Worm (Caenorhabditis elegans) whole organism, young adult: Measurements from ENCODE around the gene K11H12.8.

Source experiments
- D2030.7 ChIP-seq: fragments of 200-800 bp; sonication (Bioruptor generic); IDR thresholded peaks from 2 replicates; pipeline ENCODE4 v1.3.6; 2022; ENCODE audit warnings: missing genetic modification reagents, missing genetic modification characterization, missing compliant biosample characterization
- F22D6.2 ChIP-seq: sonication (generic microtip); optimal IDR thresholded peaks from 2 replicates; lab custom pipeline; 2016; ENCODE audit warnings: mild to moderate bottlenecking, missing genetic modification characterization, missing compliant biosample characterization
- F39B2.1 ChIP-seq: fragments of 200-800 bp; sonication (Bioruptor generic); IDR thresholded peaks from 2 replicates; pipeline ENCODE4 v1.3.6; 2022; ENCODE audit warnings: missing genetic modification reagents, missing genetic modification characterization, missing compliant biosample characterization
- F57C9.4 ChIP-seq: sonication (generic microtip); optimal IDR thresholded peaks from 2 replicates; lab custom pipeline; 2017; ENCODE audit warnings: mild to moderate bottlenecking, missing genetic modification characterization, missing compliant biosample characterization
- K12H6.12 ChIP-seq: fragments of 200-800 bp; sonication (Bioruptor generic); optimal IDR thresholded peaks from 2 replicates; lab custom pipeline; 2018; ENCODE audit warnings: mild to moderate bottlenecking, missing genetic modification characterization, missing compliant biosample characterization
- T07F8.4 ChIP-seq: sonication (generic microtip); optimal IDR thresholded peaks from 2 replicates; lab custom pipeline; 2016; ENCODE audit warnings: mild to moderate bottlenecking, missing genetic modification characterization, moderate library complexity, missing compliant biosample characterization
- Y53F4B.3 ChIP-seq: fragments of 200-800 bp; sonication (Bioruptor generic); IDR thresholded peaks from 2 replicates; pipeline ENCODE4 v1.3.6; 2022; ENCODE audit warnings: missing genetic modification reagents, missing genetic modification characterization, missing compliant biosample characterization
- Y53G8AR.9 ChIP-seq: fragments of 200-800 bp; sonication (Bioruptor generic); conservative IDR thresholded peaks from 2 replicates; pipeline ENCODE4 v1.3.6; 2022; ENCODE audit warnings: missing genetic modification reagents, missing genetic modification characterization, missing compliant biosample characterization
- ZK185.1 ChIP-seq: sonication (generic microtip); optimal IDR thresholded peaks from 2 replicates; lab custom pipeline; 2016; ENCODE audit warnings: mild to moderate bottlenecking, missing genetic modification characterization, missing compliant biosample characterization; ENCODE audit not compliant: poor library complexity, severe bottlenecking
- athp-1 ChIP-seq: sonication (generic microtip); optimal IDR thresholded peaks from 2 replicates; lab custom pipeline; 2017; ENCODE audit warnings: mild to moderate bottlenecking, missing genetic modification characterization, missing compliant biosample characterization
- cebp-1 ChIP-seq, 2 experiments: fragments of 200-800 bp in 1 of 2; sonication (Bioruptor generic) in 1 of 2; sonication (generic microtip) in 1 of 2; IDR thresholded peaks in 1 of 2; optimal IDR thresholded peaks in 1 of 2; 2 replicates each; pipeline versions ENCODE4 v1.3.6 to Lab custom; 2017 to 2022; ENCODE audit warnings: missing compliant biosample characterization in 2 of 2, missing genetic modification characterization in 2 of 2, mild to moderate bottlenecking in 1 of 2, missing genetic modification reagents in 1 of 2, moderate library complexity in 1 of 2
- ceh-58 ChIP-seq: fragments of 200-800 bp; sonication (Bioruptor generic); IDR thresholded peaks from 2 replicates; pipeline ENCODE4 v1.3.6; 2022; ENCODE audit warnings: missing genetic modification characterization, missing compliant biosample characterization
- chd-7 ChIP-seq: sonication (generic microtip); optimal IDR thresholded peaks from 2 replicates; lab custom pipeline; 2016; ENCODE audit warnings: mild to moderate bottlenecking, missing genetic modification characterization, moderate library complexity, missing compliant biosample characterization
- die-1 ChIP-seq: sonication (generic microtip); optimal IDR thresholded peaks from 2 replicates; lab custom pipeline; 2016; ENCODE audit warnings: missing genotype, mild to moderate bottlenecking, missing genetic modification characterization, missing compliant biosample characterization
- dpl-1 ChIP-seq: fragments of 150-350 bp; optimal IDR thresholded peaks from 2 replicates; lab custom pipeline; 2014; ENCODE audit warnings: missing biosample characterization, missing genetic modification reagents, missing genetic modification characterization
- ekl-4 ChIP-seq: fragments of 200-800 bp; sonication (Bioruptor generic); IDR thresholded peaks from 2 replicates; pipeline ENCODE4 v1.3.6; 2022; ENCODE audit warnings: missing genetic modification reagents, missing genetic modification characterization, missing compliant biosample characterization
- ets-4 ChIP-seq: fragments of 200-800 bp; sonication (Bioruptor generic); optimal IDR thresholded peaks from 2 replicates; lab custom pipeline; 2018; ENCODE audit warnings: mild to moderate bottlenecking, missing genetic modification characterization, missing compliant biosample characterization
- fkh-3 ChIP-seq: sonication (generic microtip); optimal IDR thresholded peaks from 2 replicates; lab custom pipeline; 2016; ENCODE audit warnings: mild to moderate bottlenecking, missing genetic modification characterization, missing compliant biosample characterization
- gei-17 ChIP-seq: fragments of 200-800 bp; sonication (Bioruptor generic); optimal IDR thresholded peaks from 2 replicates; lab custom pipeline; 2018; ENCODE audit warnings: mild to moderate bottlenecking, missing genetic modification characterization, missing compliant biosample characterization
- him-1 ChIP-seq: sonication (generic microtip); optimal IDR thresholded peaks from 2 replicates; lab custom pipeline; 2016; ENCODE audit warnings: missing genotype, missing genetic modification reagents, missing genetic modification characterization, missing compliant biosample characterization
- hlh-12 ChIP-seq: sonication (generic microtip); optimal IDR thresholded peaks from 2 replicates; lab custom pipeline; 2016; ENCODE audit warnings: missing genetic modification characterization, missing compliant biosample characterization
- let-607 ChIP-seq, 2 experiments: fragments of 200-800 bp in 1 of 2; sonication (Bioruptor generic) in 1 of 2; sonication (generic microtip) in 1 of 2; optimal IDR thresholded peaks; 2 replicates each; lab custom pipeline; 2016 to 2018; ENCODE audit warnings: mild to moderate bottlenecking in 2 of 2, missing compliant biosample characterization in 2 of 2, missing genetic modification characterization in 2 of 2, moderate library complexity in 2 of 2, missing genotype in 1 of 2
- lin-35 ChIP-seq, 3 experiments: fragments of 150-350 bp in 2 of 3; sonication (generic microtip) in 1 of 3; optimal IDR thresholded peaks; 2 replicates each; lab custom pipeline; 2014 to 2018; ENCODE audit warnings: missing biosample characterization in 3 of 3, missing genetic modification characterization in 3 of 3, missing genetic modification reagents in 3 of 3
- lin-40 ChIP-seq: sonication (generic microtip); optimal IDR thresholded peaks from 2 replicates; lab custom pipeline; 2016; ENCODE audit warnings: missing genetic modification characterization, mild to moderate bottlenecking, missing compliant biosample characterization, missing genotype, missing genetic modification reagents
- lir-1 ChIP-seq: fragments of 200-800 bp; sonication (Bioruptor generic); conservative IDR thresholded peaks from 2 replicates; pipeline ENCODE4 v1.3.6; 2022; ENCODE audit warnings: missing genetic modification reagents, missing genetic modification characterization, missing compliant biosample characterization
- lsy-27 ChIP-seq: sonication (generic microtip); optimal IDR thresholded peaks from 2 replicates; lab custom pipeline; 2017; ENCODE audit warnings: missing genetic modification characterization, mild to moderate bottlenecking, missing compliant biosample characterization, antibody characterized with exemption, missing genotype, borderline replicate concordance; ENCODE audit not compliant: insufficient read depth
- madf-10 ChIP-seq: sonication (generic microtip); optimal IDR thresholded peaks from 2 replicates; lab custom pipeline; 2016; ENCODE audit warnings: mild to moderate bottlenecking, missing genetic modification characterization, missing compliant biosample characterization
- madf-3 ChIP-seq: fragments of 200-800 bp; sonication (Bioruptor generic); IDR thresholded peaks from 2 replicates; pipeline ENCODE4 v1.3.6; 2022; ENCODE audit warnings: missing genetic modification reagents, missing genetic modification characterization, missing compliant biosample characterization
- madf-6 ChIP-seq: fragments of 200-800 bp; sonication (Bioruptor generic); IDR thresholded peaks from 2 replicates; pipeline ENCODE4 v1.3.6; 2022; ENCODE audit warnings: missing genetic modification reagents, missing genetic modification characterization, missing compliant biosample characterization
- mcd-1 ChIP-seq: fragments of 200-800 bp; sonication (Bioruptor generic); IDR thresholded peaks from 2 replicates; pipeline ENCODE4 v1.3.6; 2022; ENCODE audit warnings: missing genetic modification reagents, missing genetic modification characterization, missing compliant biosample characterization
- mes-4 ChIP-seq: sonication (generic microtip); optimal IDR thresholded peaks from 2 replicates; lab custom pipeline; 2016; ENCODE audit warnings: missing genotype, missing genetic modification characterization, missing compliant biosample characterization
- nfya-2 ChIP-seq: fragments of 200-800 bp; sonication (Bioruptor generic); IDR thresholded peaks from 2 replicates; pipeline ENCODE4 v1.3.6; 2022; ENCODE audit warnings: missing genetic modification reagents, missing genetic modification characterization, missing compliant biosample characterization
- nhr-120 ChIP-seq: fragments of 200-800 bp; sonication (Bioruptor generic); IDR thresholded peaks from 2 replicates; pipeline ENCODE4 v1.3.6; 2022; ENCODE audit warnings: missing genetic modification characterization, missing compliant biosample characterization
- nhr-90 ChIP-seq: sonication (generic microtip); optimal IDR thresholded peaks from 2 replicates; lab custom pipeline; 2016; ENCODE audit warnings: missing genotype, mild to moderate bottlenecking, missing genetic modification characterization, missing compliant biosample characterization
- pha-4 ChIP-seq: fragments of 150-350 bp; sonication (generic microtip); optimal IDR thresholded peaks from 2 replicates; lab custom pipeline; 2014; ENCODE audit warnings: missing biosample characterization, missing genetic modification reagents, missing genetic modification characterization
- rec-8 ChIP-seq, 2 experiments: sonication (generic microtip); optimal IDR thresholded peaks; 2 replicates each; lab custom pipeline; 2016; ENCODE audit warnings: mild to moderate bottlenecking in 2 of 2, missing genetic modification characterization in 2 of 2, missing genetic modification reagents in 2 of 2, missing genotype in 2 of 2, missing biosample characterization in 1 of 2, missing compliant biosample characterization in 1 of 2, moderate library complexity in 1 of 2
- sdz-38 ChIP-seq: sonication (generic microtip); optimal IDR thresholded peaks from 2 replicates; lab custom pipeline; 2016; ENCODE audit warnings: missing genotype, missing genetic modification characterization, missing compliant biosample characterization
- sea-2 ChIP-seq: fragments of 200-800 bp; sonication (Bioruptor generic); IDR thresholded peaks from 2 replicates; pipeline ENCODE4 v1.3.6; 2022; ENCODE audit warnings: missing genetic modification characterization, missing compliant biosample characterization
- snpc-1.3 ChIP-seq: sonication (generic microtip); optimal IDR thresholded peaks from 2 replicates; lab custom pipeline; 2017; ENCODE audit warnings: missing genetic modification characterization, mild to moderate bottlenecking, missing compliant biosample characterization, antibody characterized with exemption, moderate library complexity, missing genotype, missing genetic modification reagents; ENCODE audit not compliant: insufficient read depth
- snpc-4 ChIP-seq, 5 experiments: fragments of 150-350 bp in 1 of 5; sonication (generic microtip) in 4 of 5; optimal IDR thresholded peaks; 2 replicates each; lab custom pipeline; 2014 to 2018; ENCODE audit warnings: missing genetic modification characterization in 5 of 5, missing biosample characterization in 3 of 5, antibody characterized with exemption in 2 of 5, mild to moderate bottlenecking in 2 of 5, missing compliant biosample characterization in 2 of 5, missing genotype in 2 of 5, moderate library complexity in 2 of 5, missing genetic modification reagents in 1 of 5
- somi-1 ChIP-seq: fragments of 200-800 bp; sonication (Bioruptor generic); optimal IDR thresholded peaks from 2 replicates; lab custom pipeline; 2018; ENCODE audit warnings: mild to moderate bottlenecking, missing genetic modification characterization, missing compliant biosample characterization
- tbp1 ChIP-seq: fragments of 200-800 bp; sonication (Bioruptor generic); optimal IDR thresholded peaks from 2 replicates; lab custom pipeline; 2018; ENCODE audit warnings: mild to moderate bottlenecking, missing genetic modification characterization, missing compliant biosample characterization
- unc-62 ChIP-seq: fragments of 150-350 bp; optimal IDR thresholded peaks from 2 replicates; lab custom pipeline; 2014; ENCODE audit warnings: missing biosample characterization, missing genetic modification reagents, missing genetic modification characterization
- xnd-1 ChIP-seq: sonication (generic microtip); optimal IDR thresholded peaks from 2 replicates; lab custom pipeline; 2016; ENCODE audit warnings: missing genotype, missing genetic modification reagents, missing genetic modification characterization, missing compliant biosample characterization
- zfh-2 ChIP-seq: fragments of 200-800 bp; sonication (Bioruptor generic); conservative IDR thresholded peaks from 2 replicates; pipeline ENCODE4 v1.3.6; 2022; ENCODE audit warnings: missing genetic modification reagents, missing genetic modification characterization, missing compliant biosample characterization
- zim-3 ChIP-seq: sonication (generic microtip); optimal IDR thresholded peaks from 2 replicates; lab custom pipeline; 2017; ENCODE audit warnings: mild to moderate bottlenecking, missing genetic modification characterization, moderate library complexity, missing compliant biosample characterization
- ztf-6 ChIP-seq: fragments of 200-800 bp; sonication (Bioruptor generic); IDR thresholded peaks from 2 replicates; pipeline ENCODE4 v1.3.6; 2022; ENCODE audit warnings: missing genetic modification reagents, missing genetic modification characterization, missing compliant biosample characterization

K11H12.8 gene

DNA sequence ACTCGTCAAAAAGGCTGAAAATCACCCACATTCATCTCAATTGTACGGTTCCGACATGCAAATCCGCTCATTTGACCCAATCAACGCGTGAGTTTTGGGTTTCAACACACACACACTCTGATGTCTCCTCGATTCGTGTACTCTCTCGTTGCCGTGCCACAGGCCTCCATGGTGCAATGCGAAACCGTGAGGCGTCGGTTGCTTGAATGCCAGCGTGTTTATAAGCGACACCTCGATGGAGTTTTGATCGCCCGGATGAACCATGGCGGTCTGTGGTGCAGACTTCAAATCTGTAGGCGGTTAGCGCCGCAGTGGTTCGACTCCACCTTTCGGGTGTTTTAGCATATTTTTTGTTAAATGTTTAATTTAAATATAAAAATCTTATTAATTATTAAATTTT lies 2.7 kb downstream of the K11H12.8 start (continued):
- no peak for TF ChIP-seq lin-40 (tag; lab: Kevin White, UChicago)
- no peak; the same call in 1 of the 2 replicates for TF ChIP-seq lir-1 (GFP tag; lab: Robert Waterston, UW)
- TF ChIP-seq let-607 (tag; optimal IDR thresholded peaks at IDR 0.05; lab: Kevin White, UChicago) = peak in 1 of 2 experiments; percentile 2
- TF ChIP-seq sea-2 = no peak
- TF ChIP-seq gei-17 = no peak
- no peak for TF ChIP-seq athp-1
- TF ChIP-seq xnd-1 (tag; lab: Kevin White, UChicago) = no peak
- TF ChIP-seq F57C9.4 (tag; lab: Kevin White, UChicago) = no peak
- TF ChIP-seq madf-10 (tag; lab: Kevin White, UChicago) = no peak
- TF ChIP-seq nhr-120 (GFP tag; lab: Robert Waterston, UW) = no peak
- TF ChIP-seq unc-62 (GFP tag; lab: Kevin White, UChicago) = no peak
- peak; percentile 94 for TF ChIP-seq snpc-4 (GFP tag; optimal IDR thresholded peaks at IDR 0.05; lab: Kevin White, UChicago)
- TF ChIP-seq snpc-4 (tag; optimal IDR thresholded peaks at IDR 0.05; lab: Kevin White, UChicago) = peak; percentile 97 to 98 (median 98)
- no peak for TF ChIP-seq ztf-6 (GFP tag; lab: Robert Waterston, UW)
- TF ChIP-seq tbp1 (GFP tag; lab: Kevin White, UChicago) = peak; percentile 81
- peak; percentile 79 for TF ChIP-seq Y53G8AR.9 (GFP tag; lab: Robert Waterston, UW)
- TF ChIP-seq him-1 = no peak
- no peak for TF ChIP-seq mes-4 (tag; lab: Kevin White, UChicago)
- TF ChIP-seq sdz-38 (tag; lab: Kevin White, UChicago) = no peak
- TF ChIP-seq madf-3 (GFP tag; lab: Robert Waterston, UW) = no peak
- 0 out of 2 replicates have a peak, but pooled peaks have one; percentile 26 for TF ChIP-seq F39B2.1
- TF ChIP-seq dpl-1 (GFP tag; lab: Kevin White, UChicago) = no peak
- no peak for TF ChIP-seq Y53F4B.3 (GFP tag; lab: Robert Waterston, UW)
- no peak for TF ChIP-seq lin-35 (GFP tag; optimal IDR thresholded peaks at IDR 0.05; lab: Kevin White, UChicago)
- no peak for TF ChIP-seq T07F8.4
- TF ChIP-seq fkh-3 = no peak
- peak; percentile 88 for TF ChIP-seq D2030.7 (GFP tag; lab: Robert Waterston, UW)
- no peak for TF ChIP-seq hlh-12 (tag; lab: Kevin White, UChicago)
- TF ChIP-seq zfh-2 (GFP tag; lab: Robert Waterston, UW) = peak; percentile 52; the same call in 1 of the 2 replicates
- TF ChIP-seq somi-1 (GFP tag; lab: Kevin White, UChicago) = no peak
- no peak for TF ChIP-seq pha-4 (tag; lab: Kevin White, UChicago)
- TF ChIP-seq rec-8 (tag; optimal IDR thresholded peaks at IDR 0.05; lab: Kevin White, UChicago) = no peak
- TF ChIP-seq nhr-90 (tag; lab: Kevin White, UChicago) = no peak
- TF ChIP-seq nfya-2 (GFP tag; lab: Robert Waterston, UW) = no peak
- no peak for TF ChIP-seq F22D6.2 (tag; lab: Kevin White, UChicago)
- TF ChIP-seq ZK185.1 (tag; lab: Kevin White, UChicago) = peak; percentile 44
- TF ChIP-seq cebp-1 (GFP tag; IDR thresholded peaks at IDR 0.05; lab: Robert Waterston, UW) = 0 out of 2 replicates have a peak, but pooled peaks have one; percentile 42
- TF ChIP-seq cebp-1 (tag; optimal IDR thresholded peaks at IDR 0.05; lab: Kevin White, UChicago) = peak; percentile 66
- peak; percentile 4 for TF ChIP-seq chd-7 (tag; lab: Kevin White, UChicago)
- TF ChIP-seq lsy-27 = no peak
- TF ChIP-seq die-1 (tag; lab: Kevin White, UChicago) = no peak
- no peak for TF ChIP-seq ceh-58 (GFP tag; lab: Robert Waterston, UW)
- peak; percentile 46 for TF ChIP-seq zim-3
- no peak for TF ChIP-seq ets-4 (GFP tag; lab: Kevin White, UChicago)
- TF ChIP-seq ekl-4 = peak; percentile 80
- TF ChIP-seq mcd-1 (GFP tag; lab: Robert Waterston, UW) = peak; percentile 74
- peak; percentile 28 for TF ChIP-seq snpc-1.3
- TF ChIP-seq K12H6.12 (tag; lab: Kevin White, UChicago) = no peak
- TF ChIP-seq madf-6 (GFP tag; lab: Robert Waterston, UW) = peak; percentile 68
